Worm (Caenorhabditis elegans) whole organism, dauer: ENCODE measurements around the gene F29A7.4.

ENCODE experiments used
- unc-62 ChIP-seq: sonication (generic microtip); optimal IDR thresholded peaks from 2 replicates; lab custom pipeline; 2017; ENCODE audit warnings: missing biosample characterization, missing genetic modification reagents, missing genetic modification characterization

F29A7.4 gene

ce11 chrII:2736156-2736728, 13.6 kb upstream of the F29A7.4 start, which contains the start of gene T05A8.8:
T05A8.8 (plus strand) TSS chrII:2736678.
- no peak for TF ChIP-seq unc-62

ce11 chrII:2736938-2737337, 12.9 kb upstream of the F29A7.4 start:
- no peak for TF ChIP-seq unc-62

- no peak for TF ChIP-seq unc-62
Measured at ce11 chrII:2739619-2740018, 10.2 kb upstream of the F29A7.4 start, which contains the start of gene T05A8.6. T05A8.6 (minus strand) TSS chrII:2739719.

ce11 chrII:2741405-2741804, 8.4 kb upstream of the F29A7.4 start:
- no peak for TF ChIP-seq unc-62

DNA sequence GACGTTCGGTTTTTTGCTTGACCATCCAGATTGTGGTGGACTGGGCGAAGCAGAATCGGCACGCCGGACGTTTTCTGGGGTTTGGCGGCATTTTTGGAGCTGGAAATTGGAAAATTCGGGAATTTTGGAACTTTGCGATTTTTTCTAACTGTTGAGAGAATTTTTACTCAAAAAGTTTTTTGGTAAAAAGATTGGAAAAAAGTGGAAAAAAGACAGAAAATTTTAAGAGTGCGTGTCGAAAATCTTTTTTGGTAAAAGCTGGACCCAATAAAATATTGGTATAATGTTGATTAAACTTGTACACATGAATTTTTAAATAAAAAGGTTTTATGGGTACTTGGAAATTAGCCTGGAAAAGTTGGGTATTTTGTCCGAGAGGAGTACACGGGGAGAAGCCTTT, 7.5 kb upstream of the F29A7.4 start, which contains the start of gene T05A8.7:
Gene T05A8.7 (minus strand): TSS at position 101 of the 400 bp plus-strand sequence.
- TF ChIP-seq unc-62: no peak

ce11 chrII:2747956-2748621, 1.7 kb upstream of the F29A7.4 start:
- no peak for TF ChIP-seq unc-62

DNA sequence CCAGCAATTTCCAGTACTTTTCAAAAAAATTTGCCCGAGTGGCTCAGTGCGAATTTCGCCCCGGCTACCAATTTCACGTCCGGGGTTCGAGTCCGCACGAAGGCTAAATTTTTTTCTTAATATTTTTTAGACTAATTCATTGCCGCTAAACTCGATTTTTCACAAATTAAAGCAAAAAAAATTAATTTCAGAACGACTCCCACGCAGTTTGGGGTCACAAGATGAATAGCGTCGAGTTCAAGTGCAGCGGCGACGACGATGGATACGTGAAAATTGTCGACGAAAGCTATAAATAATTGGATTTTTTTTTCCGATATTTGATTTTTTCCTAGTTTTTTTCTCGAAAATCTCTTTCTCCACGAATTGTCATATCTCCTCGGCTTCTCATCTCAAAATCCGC, 1.5 kb downstream of the F29A7.4 start:
- no peak for TF ChIP-seq unc-62

DNA sequence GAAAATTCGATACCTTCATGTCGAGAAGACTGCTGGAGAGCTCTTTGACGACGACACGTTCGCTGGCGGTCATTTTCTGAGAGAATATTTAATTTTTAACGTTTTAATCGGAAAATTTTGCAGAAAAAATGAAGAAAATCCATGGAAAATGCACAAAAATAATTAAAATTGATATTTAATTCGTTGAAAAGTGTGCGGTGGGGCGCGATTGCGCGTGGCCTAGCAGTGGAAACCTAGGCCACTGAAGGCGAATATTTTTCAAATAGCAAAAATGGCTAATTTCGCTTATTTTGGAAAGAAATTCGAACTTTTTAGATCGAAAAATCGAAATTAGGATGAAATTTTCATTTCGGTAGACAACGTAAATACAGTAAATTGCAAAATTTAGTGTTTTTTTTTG, 2.7 kb downstream of the F29A7.4 start, which contains the start of gene F29A7.6:
Gene F29A7.6 (minus strand): TSS at position 76 of the 400 bp plus-strand sequence.
- no peak for TF ChIP-seq unc-62

- TF ChIP-seq unc-62: no peak
Measured at ce11 chrII:2752999-2753398, 3.2 kb downstream of the F29A7.4 start, which contains the start of gene F29A7.3. F29A7.3 (plus strand) TSS chrII:2753299.

DNA sequence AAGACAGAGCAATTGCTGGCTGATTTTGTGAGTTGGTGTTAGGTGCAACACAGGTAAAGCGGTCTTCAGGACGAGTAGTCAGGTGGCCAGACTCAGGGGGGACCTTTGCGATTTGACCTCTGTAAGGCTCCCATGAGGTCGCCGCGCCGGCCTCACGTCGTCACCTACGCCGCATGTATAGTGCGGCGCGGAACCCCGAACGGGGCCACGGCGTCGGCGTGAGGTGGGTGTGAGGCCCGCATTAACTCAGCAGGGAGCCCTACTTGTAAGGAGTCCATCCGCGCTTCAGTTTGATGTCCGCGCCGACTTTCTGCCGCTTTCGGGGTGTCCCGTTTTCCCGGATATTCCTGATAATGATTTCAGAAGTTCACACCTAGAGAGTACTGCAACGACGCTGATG, 4.8 kb downstream of the F29A7.4 start:
- no peak for TF ChIP-seq unc-62

DNA sequence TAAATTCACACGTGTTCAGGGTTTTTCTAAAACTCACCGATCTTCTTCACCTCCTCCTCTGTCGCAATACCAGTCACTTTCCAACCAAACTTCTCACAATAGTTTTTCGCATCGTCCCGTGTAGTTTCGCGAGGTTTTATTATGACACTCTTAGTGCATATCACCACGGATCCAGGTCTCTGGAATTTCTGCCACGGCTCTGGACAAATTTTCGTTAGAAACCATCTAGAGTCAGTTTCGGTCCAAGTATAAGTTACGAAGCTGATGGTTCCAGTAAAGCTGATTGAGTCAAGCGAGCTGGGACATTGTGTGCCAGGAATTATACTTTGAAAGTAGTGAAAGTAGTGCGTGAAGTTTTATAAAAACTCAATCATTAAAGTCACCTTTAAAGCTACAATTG, 6.6 kb downstream of the F29A7.4 start:
- no peak for TF ChIP-seq unc-62

DNA sequence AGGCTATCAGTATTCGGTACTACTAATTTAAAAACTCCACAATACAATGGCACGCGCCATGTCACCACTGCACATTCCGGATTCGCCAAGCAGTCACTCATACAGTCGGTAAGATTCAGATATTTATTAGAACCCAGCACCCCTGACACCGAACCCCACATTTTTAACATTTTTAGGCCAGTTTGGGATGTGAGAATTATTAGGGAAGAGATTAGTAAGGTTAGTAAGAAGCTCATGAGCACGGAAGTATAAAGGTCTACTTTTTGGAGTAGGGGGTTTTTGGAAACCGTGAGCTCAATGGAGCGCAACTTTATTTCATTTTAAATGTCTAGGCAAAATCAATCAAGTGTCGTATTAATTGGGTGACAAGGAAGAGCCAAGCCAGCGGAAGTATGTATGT, 8.2 kb downstream of the F29A7.4 start, which contains the start of gene F29A7.8:
Gene F29A7.8 (minus strand): TSS at position 101 of the 400 bp plus-strand sequence.
- no peak for TF ChIP-seq unc-62

DNA sequence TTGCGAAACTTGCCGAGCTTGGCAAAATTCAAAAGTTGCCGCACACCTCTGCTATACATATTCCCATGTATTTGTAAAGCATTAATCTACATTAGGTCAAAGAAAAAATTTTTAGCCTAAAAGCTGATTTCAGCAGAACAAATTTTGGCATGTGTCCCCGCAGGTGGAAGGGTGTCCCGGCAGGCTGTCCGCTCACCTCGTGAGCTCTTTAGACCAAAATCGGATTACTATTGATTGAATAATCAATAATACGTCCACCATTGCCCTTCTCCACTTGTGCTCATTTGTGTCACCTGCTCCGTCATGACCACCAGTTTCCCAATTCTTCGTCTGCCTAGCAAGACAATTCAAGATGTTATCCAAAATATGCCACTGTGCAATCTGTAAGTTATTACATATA, 8.7 kb downstream of the F29A7.4 start, which contains the start of gene fbxb-107:
Gene fbxb-107 (plus strand): TSS at position 297 of the 400 bp plus-strand sequence.
- no peak for TF ChIP-seq unc-62

ce11 chrII:2762108-2762507, 12.3 kb downstream of the F29A7.4 start, which contains the start of gene fbxb-106:
fbxb-106 (plus strand) TSS chrII:2762408.
- no peak for TF ChIP-seq unc-62

ce11 chrII:2764664-2765063, 14.9 kb downstream of the F29A7.4 start, which contains the start of gene fbxb-108:
fbxb-108 (plus strand) TSS chrII:2764964.
- no peak for TF ChIP-seq unc-62

ce11 chrII:2766331-2766730, 16.5 kb downstream of the F29A7.4 start, which contains the start of gene F08D12.15:
F08D12.15 (plus strand) TSS chrII:2766631.
- TF ChIP-seq unc-62: no peak

DNA sequence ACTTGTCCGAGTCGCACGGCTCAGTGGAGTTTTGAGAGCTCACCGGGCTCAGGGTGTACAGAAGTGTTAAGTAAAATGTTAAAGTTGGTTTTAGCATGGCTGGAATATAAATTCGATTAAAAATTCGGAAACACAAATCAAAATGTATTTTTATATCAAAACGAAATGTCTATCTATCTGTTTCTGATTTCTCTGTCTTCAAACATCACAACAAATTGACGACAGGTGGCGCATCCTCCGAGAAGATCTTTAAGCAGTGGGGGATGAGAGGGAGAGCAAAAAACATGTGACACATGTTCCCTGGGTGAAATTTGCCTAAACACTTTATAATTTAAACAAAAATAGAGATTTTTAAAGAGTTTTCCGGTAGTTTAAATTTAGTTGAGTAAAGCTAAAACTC, 19.2 kb downstream of the F29A7.4 start, which contains the start of gene F08D12.7:
Gene F08D12.7 (minus strand): TSS at position 101 of the 400 bp plus-strand sequence.
- no peak for TF ChIP-seq unc-62

- no peak for TF ChIP-seq unc-62
Measured at ce11 chrII:2770788-2771187, 21.0 kb downstream of the F29A7.4 start, which contains the start of gene fbxb-105. fbxb-105 (minus strand) TSS chrII:2770888.
